Fruit fly (Drosophila melanogaster) whole organism, wandering third instar larva: ENCODE measurements around the gene CG9389.

Experiments
- Hr78 ChIP-seq: fragments of >200 bp; optimal IDR thresholded peaks from 2 replicates; lab custom pipeline; 2017; ENCODE audit warnings: missing biosample characterization, missing genetic modification characterization
- br ChIP-seq: fragments of 200-800 bp; sonication (Bioruptor generic); optimal IDR thresholded peaks from 2 replicates; lab custom pipeline; 2016; ENCODE audit warnings: missing biosample characterization, missing genetic modification characterization
- foxo ChIP-seq, 2 experiments: fragments of 200-800 bp; sonication (Bioruptor generic); optimal IDR thresholded peaks; 2 replicates in 1 of 2; 3 replicates in 1 of 2; lab custom pipeline; 2016 to 2017; ENCODE audit warnings: missing biosample characterization in 2 of 2, missing genetic modification characterization in 2 of 2

- TF ChIP-seq foxo (GFP tag; optimal IDR thresholded peaks at IDR 0.05; lab: Kevin White, UChicago) (no peak), br (no peak), Hr78 (GFP tag; lab: Kevin White, UChicago) (no peak)
Measured at dm6 chr3L:21298375-21298774, 28.0 kb upstream of the CG9389 start, which contains the start of gene CG43702.
